Fruit fly (Drosophila melanogaster) whole organism: ENCODE results near the gene Alg10.

Experiments used
- Dll ChIP-seq: fragments of >200 bp; optimal IDR thresholded peaks from 2 replicates; lab custom pipeline; 2017
- usp ChIP-seq: fragments of >200 bp; optimal IDR thresholded peaks from 2 replicates; lab custom pipeline; 2017; ENCODE audit warnings: missing biosample characterization, missing genetic modification characterization, mixed read lengths

- TF ChIP-seq usp (GFP tag; lab: Kevin White, UChicago), result no peak
- no peak for TF ChIP-seq Dll (lab: Kevin White, UChicago)
Measured at dm6 chr3L:11214406-11215243, 49.9 kb downstream of the Alg10 start, which contains the start of gene CG42671.
